Worm (Caenorhabditis elegans) whole organism, L4 larva: ENCODE data around the gene cec-4.

Experiments used
- F10B5.3 ChIP-seq: sonication (generic microtip); optimal IDR thresholded peaks from 2 replicates; lab custom pipeline; 2016; ENCODE audit warnings: mild to moderate bottlenecking, missing genetic modification characterization, missing compliant biosample characterization
- F44E2.7 ChIP-seq: fragments of 200-800 bp; sonication (Bioruptor generic); IDR thresholded peaks from 2 replicates; pipeline ENCODE4 v2.1.2; 2022; ENCODE audit warnings: missing genetic modification characterization, missing compliant biosample characterization
- F49E8.2 ChIP-seq: sonication (generic microtip); optimal IDR thresholded peaks from 2 replicates; lab custom pipeline; 2016; ENCODE audit warnings: missing compliant biosample characterization, mild to moderate bottlenecking, missing genetic modification characterization, borderline replicate concordance
- Y48G9A.11 ChIP-seq: fragments of 200-800 bp; sonication (Bioruptor generic); IDR thresholded peaks from 2 replicates; pipeline ENCODE4 v1.3.6; 2022; ENCODE audit warnings: missing genetic modification reagents, missing genetic modification characterization, missing compliant biosample characterization
- ZK337.2 ChIP-seq: fragments of 200-800 bp; sonication (Bioruptor generic); IDR thresholded peaks from 2 replicates; pipeline ENCODE4 v1.3.6; 2022; ENCODE audit warnings: missing genetic modification reagents, missing genetic modification characterization, missing compliant biosample characterization
- aha-1 ChIP-seq: fragments of 150-350 bp; peaks from one replicate; lab custom pipeline; 2014; ENCODE audit warnings: missing biosample characterization, missing genetic modification characterization
- aly-2 ChIP-seq: sonication (generic microtip); optimal IDR thresholded peaks from 2 replicates; lab custom pipeline; 2018; ENCODE audit warnings: missing biosample characterization, missing genetic modification characterization
- arid-1 ChIP-seq: fragments of 200-800 bp; sonication (Bioruptor generic); conservative IDR thresholded peaks from 2 replicates; pipeline ENCODE4 v1.3.6; 2022; ENCODE audit warnings: missing genetic modification reagents, missing genetic modification characterization, missing compliant biosample characterization
- attf-4 ChIP-seq: sonication (generic microtip); optimal IDR thresholded peaks from 3 replicates; lab custom pipeline; 2017; ENCODE audit warnings: missing biosample characterization, missing genetic modification characterization
- ceh-20 ChIP-seq: fragments of 200-800 bp; sonication (Bioruptor generic); IDR thresholded peaks from 2 replicates; pipeline ENCODE4 v1.3.6; 2022; ENCODE audit warnings: missing genetic modification reagents, missing genetic modification characterization, missing compliant biosample characterization
- ceh-28 ChIP-seq: fragments of 150-350 bp; optimal IDR thresholded peaks from 2 replicates; lab custom pipeline; 2014; ENCODE audit warnings: missing biosample characterization, missing genetic modification reagents, missing genetic modification characterization
- cey-2 ChIP-seq: sonication (generic microtip); optimal IDR thresholded peaks from 3 replicates; lab custom pipeline; 2017; ENCODE audit warnings: missing genetic modification characterization, mild to moderate bottlenecking, missing compliant biosample characterization, antibody characterized with exemption, borderline replicate concordance; ENCODE audit not compliant: insufficient read depth
- daf-19 ChIP-seq: fragments of 200-800 bp; sonication (Bioruptor generic); conservative IDR thresholded peaks from 2 replicates; pipeline ENCODE4 v1.3.6; 2022; ENCODE audit warnings: missing genetic modification characterization, missing compliant biosample characterization
- daf-8 ChIP-seq: fragments of 200-800 bp; sonication (Bioruptor generic); IDR thresholded peaks from 2 replicates; pipeline ENCODE4 v1.3.6; 2022; ENCODE audit warnings: missing genetic modification characterization, missing compliant biosample characterization
- dmd-9 ChIP-seq: fragments of 200-800 bp; sonication (Bioruptor generic); IDR thresholded peaks from 2 replicates; pipeline ENCODE4 v1.3.6; 2022; ENCODE audit warnings: missing genetic modification reagents, missing genetic modification characterization, missing compliant biosample characterization
- duxl-1 ChIP-seq: sonication (generic microtip); optimal IDR thresholded peaks from 2 replicates; lab custom pipeline; 2016; ENCODE audit warnings: mild to moderate bottlenecking, missing genetic modification characterization, moderate library complexity, missing compliant biosample characterization; ENCODE audit not compliant: poor library complexity
- egl-43 ChIP-seq: fragments of 200-800 bp; sonication (Bioruptor generic); IDR thresholded peaks from 2 replicates; pipeline ENCODE4 v1.3.6; 2022; ENCODE audit warnings: missing genetic modification reagents, missing genetic modification characterization, missing compliant biosample characterization
- hlh-30 ChIP-seq: sonication (generic microtip); optimal IDR thresholded peaks from 2 replicates; lab custom pipeline; 2017; ENCODE audit warnings: antibody characterized with exemption, mild to moderate bottlenecking, missing genetic modification characterization, missing compliant biosample characterization; ENCODE audit not compliant: insufficient read depth
- jun-1 ChIP-seq: fragments of 150-350 bp; optimal IDR thresholded peaks from 2 replicates; lab custom pipeline; 2014; ENCODE audit warnings: missing biosample characterization, missing genetic modification reagents, missing genetic modification characterization
- lin-38 ChIP-seq: fragments of 200-800 bp; sonication (Bioruptor generic); IDR thresholded peaks from 2 replicates; pipeline ENCODE4 v1.3.6; 2022; ENCODE audit warnings: missing genetic modification reagents, missing genetic modification characterization, missing compliant biosample characterization
- lsy-2 ChIP-seq, 2 experiments: fragments of 150-350 bp in 1 of 2; sonication (generic microtip) in 1 of 2; optimal IDR thresholded peaks; 2 replicates each; lab custom pipeline; 2014 to 2017; ENCODE audit warnings: missing biosample characterization in 2 of 2, missing genetic modification characterization in 2 of 2
- madf-5 ChIP-seq, 2 experiments: fragments of 200-800 bp; sonication (Bioruptor generic); IDR thresholded peaks; 2 replicates each; pipeline ENCODE4 v1.3.6; 2022; ENCODE audit warnings: missing compliant biosample characterization in 2 of 2, missing genetic modification characterization in 2 of 2
- mep-1 ChIP-seq: fragments of 150-350 bp; sonication (generic microtip); optimal IDR thresholded peaks from 3 replicates; lab custom pipeline; 2014; ENCODE audit warnings: missing biosample characterization, missing genetic modification characterization
- mes-2 ChIP-seq: sonication (generic microtip); optimal IDR thresholded peaks from 2 replicates; lab custom pipeline; 2016; ENCODE audit warnings: missing genotype, mild to moderate bottlenecking, missing genetic modification characterization, missing compliant biosample characterization; ENCODE audit not compliant: poor library complexity, severe bottlenecking
- mxl-3 ChIP-seq: fragments of 200-800 bp; sonication (Bioruptor generic); optimal IDR thresholded peaks from 2 replicates; lab custom pipeline; 2018; ENCODE audit warnings: mild to moderate bottlenecking, missing genetic modification characterization, missing compliant biosample characterization
- nhr-11 ChIP-seq: fragments of 150-350 bp; optimal IDR thresholded peaks from 2 replicates; lab custom pipeline; 2014; ENCODE audit warnings: missing biosample characterization, missing genetic modification characterization
- pqm-1 ChIP-seq: sonication (generic microtip); optimal IDR thresholded peaks from 2 replicates; lab custom pipeline; 2017; ENCODE audit warnings: missing biosample characterization, missing genetic modification characterization
- saeg-2 ChIP-seq: fragments of 200-800 bp; sonication (Bioruptor generic); IDR thresholded peaks from 2 replicates; pipeline ENCODE4 v1.3.6; 2022; ENCODE audit warnings: missing genetic modification reagents, missing genetic modification characterization, missing compliant biosample characterization
- sdz-12 ChIP-seq: fragments of 200-800 bp; sonication (Bioruptor generic); optimal IDR thresholded peaks from 2 replicates; lab custom pipeline; 2018; ENCODE audit warnings: mild to moderate bottlenecking, missing genetic modification characterization, missing compliant biosample characterization
- snpc-1.2 ChIP-seq: fragments of 200-800 bp; sonication (Bioruptor generic); IDR thresholded peaks from 2 replicates; pipeline ENCODE4 v1.3.6; 2022; ENCODE audit warnings: missing genetic modification reagents, missing genetic modification characterization, missing compliant biosample characterization
- spr-1 ChIP-seq: sonication (generic microtip); optimal IDR thresholded peaks from 2 replicates; lab custom pipeline; 2016; ENCODE audit warnings: mild to moderate bottlenecking, missing genetic modification characterization, missing compliant biosample characterization
- tra-1 ChIP-seq: fragments of 200-800 bp; sonication (Bioruptor generic); IDR thresholded peaks from 2 replicates; pipeline ENCODE4 v1.3.6; 2022; ENCODE audit warnings: missing genetic modification reagents, missing genetic modification characterization, missing compliant biosample characterization
- unc-130 ChIP-seq: sonication (generic microtip); optimal IDR thresholded peaks from 2 replicates; lab custom pipeline; 2016; ENCODE audit warnings: missing genetic modification reagents, missing genetic modification characterization, missing compliant biosample characterization
- unc-39 ChIP-seq: sonication (generic microtip); optimal IDR thresholded peaks from 2 replicates; lab custom pipeline; 2017; ENCODE audit warnings: missing biosample characterization, missing genetic modification characterization
- unc-62 ChIP-seq, 3 experiments: fragments of 150-350 bp in 1 of 3; sonication (generic microtip); optimal IDR thresholded peaks in 2 of 3; peaks in 1 of 3; 1 replicate in 1 of 3; 2 replicates in 2 of 3; lab custom pipeline; 2014 to 2017; ENCODE audit warnings: missing biosample characterization in 3 of 3, missing genetic modification characterization in 3 of 3, missing genetic modification reagents in 3 of 3, missing genotype in 1 of 3
- vab-7 ChIP-seq: fragments of 200-800 bp; sonication (Bioruptor generic); IDR thresholded peaks from 2 replicates; pipeline ENCODE4 v1.3.6; 2022; ENCODE audit warnings: missing genetic modification reagents, missing genetic modification characterization, missing compliant biosample characterization
- zip-2 ChIP-seq: fragments of 150-350 bp; optimal IDR thresholded peaks from 2 replicates; lab custom pipeline; 2014; ENCODE audit warnings: missing biosample characterization, missing genetic modification characterization
- ztf-11 ChIP-seq: fragments of 150-350 bp; optimal IDR thresholded peaks from 2 replicates; lab custom pipeline; 2014; ENCODE audit warnings: missing biosample characterization, missing genetic modification characterization
- ztf-7 ChIP-seq: fragments of 150-350 bp; optimal IDR thresholded peaks from 2 replicates; lab custom pipeline; 2014; ENCODE audit warnings: missing biosample characterization, missing genetic modification characterization

cec-4 gene

DNA sequence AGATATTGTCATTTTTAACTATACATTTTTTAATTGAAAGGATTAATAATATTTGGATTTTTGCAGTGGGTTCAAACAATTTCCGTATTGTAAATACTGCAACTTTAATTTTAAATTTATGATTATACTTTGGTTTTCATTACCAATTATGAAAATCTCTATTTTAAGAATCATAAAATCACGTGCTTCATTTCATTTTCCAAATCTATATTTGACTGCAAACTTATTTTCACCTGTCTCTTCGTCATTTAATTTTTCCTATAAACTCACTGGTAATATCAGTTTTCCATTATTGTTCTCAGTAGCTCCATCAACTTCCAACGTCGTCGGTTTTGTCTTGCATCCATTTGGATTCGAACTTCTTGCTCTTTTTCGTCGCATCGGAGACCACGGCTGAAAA is 43.2 kb upstream of the cec-4 start, which contains the start of gene R05G6.1:
Gene R05G6.1, plus strand, starts transcription at position 301 of the 400 bp plus-strand sequence.
- TF ChIP-seq ceh-20 (GFP tag; lab: Robert Waterston, UW): no peak
- TF ChIP-seq lsy-2 (tag; optimal IDR thresholded peaks at IDR 0.05; lab: Kevin White, UChicago): no peak

DNA sequence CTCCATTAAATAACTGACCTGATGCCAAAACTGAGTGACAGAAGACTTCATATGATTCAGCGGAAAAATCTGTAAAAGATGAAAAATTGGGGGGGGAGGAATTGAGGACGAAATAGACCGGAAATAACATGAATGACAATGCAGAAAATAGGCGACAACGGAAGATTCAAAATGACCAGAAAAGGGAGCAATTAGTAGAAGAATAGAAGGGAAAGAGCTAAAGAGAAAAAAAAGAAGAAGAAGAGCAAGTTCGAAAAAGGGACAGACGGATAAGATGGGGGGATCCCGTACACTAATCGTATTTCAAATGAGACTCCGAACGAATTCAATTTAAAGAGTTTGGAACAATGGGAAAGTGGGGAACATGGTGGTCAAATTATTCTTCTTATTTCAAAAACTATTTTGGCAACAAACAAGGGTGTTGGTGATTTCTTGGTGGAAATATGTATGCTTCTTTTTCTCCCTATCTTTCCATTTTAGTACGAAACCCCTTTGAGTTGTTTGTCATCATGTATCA is 33.0 kb upstream of the cec-4 start, which contains the start of gene R05G6.10:
Gene R05G6.10, minus strand, starts transcription at position 51 of the 517 bp plus-strand sequence.
- TF ChIP-seq unc-62 (GFP tag; optimal IDR thresholded peaks at IDR 0.05 in 1 of 2; lab: Kevin White, UChicago) (peak in 1 of 2 experiments; percentile 88), unc-62 (tag; optimal IDR thresholded peaks at IDR 0.05; lab: Kevin White, UChicago) (no peak), F10B5.3 (no peak)

DNA sequence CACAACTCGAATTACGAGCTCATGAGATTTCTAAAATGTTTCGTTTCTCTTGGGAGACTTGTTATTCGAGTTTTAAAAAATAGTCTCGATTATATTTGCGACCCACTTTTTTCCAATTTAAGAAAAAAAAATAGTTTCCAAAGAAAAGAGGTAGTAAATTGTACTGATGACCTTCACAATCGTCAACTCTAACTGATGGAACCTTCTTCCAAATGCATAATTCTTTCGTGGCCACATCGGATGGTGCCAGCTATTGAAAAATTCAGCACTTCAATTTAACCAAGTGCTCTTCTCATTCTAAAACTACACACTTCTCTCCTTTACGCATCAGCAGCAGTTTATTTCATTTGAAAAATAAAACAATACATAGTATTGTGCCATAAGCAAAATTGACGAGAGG is 31.9 kb upstream of the cec-4 start:
- TF ChIP-seq unc-62 (GFP tag; optimal IDR thresholded peaks at IDR 0.05 in 1 of 2; lab: Kevin White, UChicago) (peak in 1 of 2 experiments; percentile 95), unc-62 (tag; optimal IDR thresholded peaks at IDR 0.05; lab: Kevin White, UChicago) (no peak), aha-1 (tag; lab: Kevin White, UChicago) (peak; percentile 39), zip-2 (no peak)
- TF ChIP-seq, all 104 proteins: peak for 2

DNA sequence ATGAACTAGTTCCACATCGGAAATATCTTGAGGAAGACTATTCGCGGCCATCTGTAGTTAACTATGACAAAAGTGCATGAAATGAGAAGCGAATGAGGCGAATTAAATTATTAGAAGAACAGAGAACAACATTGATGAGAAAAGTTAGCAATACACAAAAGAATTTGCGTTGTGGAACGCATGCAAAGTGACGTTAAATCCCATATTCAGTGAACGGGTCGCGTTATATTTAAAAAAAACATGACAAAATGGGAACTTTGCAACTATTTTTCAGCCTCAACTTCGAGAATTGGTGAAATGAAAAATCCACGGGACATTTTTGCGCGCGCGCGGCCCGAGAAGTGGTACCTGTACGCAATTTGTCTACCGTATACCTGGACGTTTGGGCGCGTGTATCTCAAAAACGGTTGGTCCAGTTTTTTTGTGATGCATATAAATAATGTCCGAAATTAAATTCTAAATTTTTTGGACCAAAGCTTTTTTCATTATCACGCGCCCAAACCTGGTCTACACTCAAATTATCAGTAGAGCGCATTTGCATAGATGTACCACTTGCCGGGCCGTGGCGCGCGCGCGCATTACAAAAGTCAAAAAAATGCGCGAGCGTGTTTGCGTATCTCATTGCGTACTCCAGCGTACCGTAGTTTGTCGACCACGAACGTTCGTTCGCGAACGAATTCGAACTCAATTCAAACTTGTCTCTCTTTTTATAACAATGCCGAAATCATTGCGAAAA is 27.5 kb upstream of the cec-4 start, which contains the start of the genes cdd-2 and oef-1:
Gene cdd-2, minus strand, starts transcription at position 51 of the 736 bp plus-strand sequence.
Gene oef-1, plus strand, starts transcription at position 575 of the 736 bp plus-strand sequence.
- TF ChIP-seq jun-1 (tag; lab: Kevin White, UChicago) (no peak), madf-5 (GFP tag; IDR thresholded peaks at IDR 0.05; lab: Robert Waterston, UW) (no peak), ztf-7 (tag; lab: Kevin White, UChicago) (no peak), F49E8.2 (tag; lab: Kevin White, UChicago) (peak; percentile 92), unc-130 (GFP tag; lab: Kevin White, UChicago) (peak; percentile 70), vab-7 (GFP tag; lab: Robert Waterston, UW) (peak; percentile 37; the same call in 1 of the 2 replicates), tra-1 (GFP tag; lab: Robert Waterston, UW) (0 out of 2 replicates have a peak, but pooled peaks have one; percentile 30), snpc-1.2 (GFP tag; lab: Robert Waterston, UW) (peak; percentile 85), unc-39 (tag; lab: Kevin White, UChicago) (no peak), Y48G9A.11 (GFP tag; lab: Robert Waterston, UW) (peak; percentile 89), lin-38 (GFP tag; lab: Robert Waterston, UW) (peak; percentile 99), cey-2 (tag; lab: Kevin White, UChicago) (no peak), arid-1 (GFP tag; lab: Robert Waterston, UW) (0 out of 2 replicates have a peak, but pooled peaks have one; percentile 59)

DNA sequence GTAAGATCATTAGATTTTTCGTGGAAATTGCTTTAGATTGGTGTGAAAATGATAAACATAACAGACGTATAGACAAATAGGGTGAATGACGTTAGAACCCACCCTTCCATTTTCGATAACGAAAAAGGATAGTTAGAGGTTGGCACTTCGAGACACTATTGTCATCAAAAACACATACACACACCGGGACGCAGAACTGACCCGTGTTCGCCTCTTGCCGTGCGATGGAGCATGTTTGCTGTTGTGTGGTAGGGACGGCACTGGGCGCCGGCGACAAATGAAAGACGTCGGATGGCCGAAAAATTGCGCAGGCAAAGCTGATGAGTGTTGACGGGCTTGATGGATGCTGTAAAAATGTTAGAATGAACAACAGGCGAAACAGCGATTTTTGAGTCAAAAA is 25.7 kb upstream of the cec-4 start:
- TF ChIP-seq F44E2.7 (GFP tag; lab: Robert Waterston, UW) (no peak), ZK337.2 (GFP tag; lab: Robert Waterston, UW) (no peak), sdz-12 (GFP tag; lab: Kevin White, UChicago) (no peak), mep-1 (tag; lab: Kevin White, UChicago) (peak; percentile 68), ceh-28 (no peak), egl-43 (peak; percentile 54; the same call in 1 of the 2 replicates), nhr-11 (no peak), pqm-1 (tag; lab: Kevin White, UChicago) (peak; percentile 42), unc-62 (GFP tag; optimal IDR thresholded peaks at IDR 0.05 in 1 of 2; lab: Kevin White, UChicago) (no peak), unc-62 (tag; optimal IDR thresholded peaks at IDR 0.05; lab: Kevin White, UChicago) (no peak), spr-1 (no peak), aly-2 (tag; lab: Kevin White, UChicago) (no peak), mxl-3 (peak; percentile 74), daf-19 (GFP tag; lab: Robert Waterston, UW) (no peak), duxl-1 (no peak), ztf-7 (tag; lab: Kevin White, UChicago) (no peak), F10B5.3 (no peak), attf-4 (tag; lab: Kevin White, UChicago) (no peak), dmd-9 (GFP tag; lab: Robert Waterston, UW) (no peak), mes-2 (tag; lab: Kevin White, UChicago) (peak; percentile 68), hlh-30 (tag; lab: Kevin White, UChicago) (peak; percentile 61), daf-8 (no peak), saeg-2 (no peak), ztf-11 (tag; lab: Kevin White, UChicago) (no peak), cey-2 (tag; lab: Kevin White, UChicago) (no peak)
